Worm (Caenorhabditis elegans) whole organism, young adult: ENCODE measurements around the gene nlp-71.

Experiments
- B0336.3 ChIP-seq: fragments of 200-800 bp; sonication (Bioruptor generic); IDR thresholded peaks from 2 replicates; pipeline ENCODE4 v1.3.6; 2022; ENCODE audit warnings: missing genetic modification characterization, missing compliant biosample characterization
- C17E4.6 ChIP-seq: fragments of 200-800 bp; sonication (Bioruptor generic); IDR thresholded peaks from 2 replicates; pipeline ENCODE4 v1.3.6; 2022; ENCODE audit warnings: missing genetic modification reagents, missing genetic modification characterization, missing compliant biosample characterization
- D2030.7 ChIP-seq: fragments of 200-800 bp; sonication (Bioruptor generic); IDR thresholded peaks from 2 replicates; pipeline ENCODE4 v1.3.6; 2022; ENCODE audit warnings: missing genetic modification reagents, missing genetic modification characterization, missing compliant biosample characterization
- F39B2.1 ChIP-seq: fragments of 200-800 bp; sonication (Bioruptor generic); IDR thresholded peaks from 2 replicates; pipeline ENCODE4 v1.3.6; 2022; ENCODE audit warnings: missing genetic modification reagents, missing genetic modification characterization, missing compliant biosample characterization
- F57C9.4 ChIP-seq: sonication (generic microtip); optimal IDR thresholded peaks from 2 replicates; lab custom pipeline; 2017; ENCODE audit warnings: mild to moderate bottlenecking, missing genetic modification characterization, missing compliant biosample characterization
- Y67H2A.10 ChIP-seq: fragments of 200-800 bp; sonication (Bioruptor generic); conservative IDR thresholded peaks from 2 replicates; pipeline ENCODE4 v1.3.6; 2022; ENCODE audit warnings: missing genetic modification reagents, missing genetic modification characterization, missing compliant biosample characterization
- ZK185.1 ChIP-seq: sonication (generic microtip); optimal IDR thresholded peaks from 2 replicates; lab custom pipeline; 2016; ENCODE audit warnings: mild to moderate bottlenecking, missing genetic modification characterization, missing compliant biosample characterization; ENCODE audit not compliant: poor library complexity, severe bottlenecking
- aptf-3 ChIP-seq: fragments of 200-800 bp; sonication (Bioruptor generic); IDR thresholded peaks from 2 replicates; pipeline ENCODE4 v1.3.6; 2022; ENCODE audit warnings: missing genetic modification characterization, missing compliant biosample characterization
- attf-3 ChIP-seq: fragments of 200-800 bp; sonication (Bioruptor generic); conservative IDR thresholded peaks from 2 replicates; pipeline ENCODE4 v1.3.6; 2022; ENCODE audit warnings: missing genetic modification reagents, missing genetic modification characterization, missing compliant biosample characterization
- attf-5 ChIP-seq: fragments of 200-800 bp; sonication (Bioruptor generic); optimal IDR thresholded peaks from 2 replicates; lab custom pipeline; 2018; ENCODE audit warnings: mild to moderate bottlenecking, missing genetic modification characterization, missing compliant biosample characterization
- attf-6 ChIP-seq: fragments of 200-800 bp; sonication (Bioruptor generic); IDR thresholded peaks from 2 replicates; pipeline ENCODE4 v1.3.6; 2022; ENCODE audit warnings: missing genetic modification reagents, missing genetic modification characterization, missing compliant biosample characterization
- bed-1 ChIP-seq: fragments of 200-800 bp; sonication (Bioruptor generic); IDR thresholded peaks from 2 replicates; pipeline ENCODE4 v1.3.6; 2022; ENCODE audit warnings: missing genetic modification reagents, missing genetic modification characterization, missing compliant biosample characterization
- cebp-1 ChIP-seq, 2 experiments: fragments of 200-800 bp in 1 of 2; sonication (Bioruptor generic) in 1 of 2; sonication (generic microtip) in 1 of 2; IDR thresholded peaks in 1 of 2; optimal IDR thresholded peaks in 1 of 2; 2 replicates each; pipeline versions ENCODE4 v1.3.6 to Lab custom; 2017 to 2022; ENCODE audit warnings: missing compliant biosample characterization in 2 of 2, missing genetic modification characterization in 2 of 2, mild to moderate bottlenecking in 1 of 2, missing genetic modification reagents in 1 of 2, moderate library complexity in 1 of 2
- cebp-2 ChIP-seq: fragments of 200-800 bp; sonication (Bioruptor generic); IDR thresholded peaks from 2 replicates; pipeline ENCODE4 v1.3.6; 2022; ENCODE audit warnings: missing genetic modification characterization, missing compliant biosample characterization
- egrh-3 ChIP-seq: fragments of 200-800 bp; sonication (Bioruptor generic); IDR thresholded peaks from 2 replicates; pipeline ENCODE4 v1.3.6; 2022; ENCODE audit warnings: missing genetic modification reagents, missing genetic modification characterization, missing compliant biosample characterization
- hlh-26 ChIP-seq: fragments of 200-800 bp; sonication (Bioruptor generic); conservative IDR thresholded peaks from 2 replicates; pipeline ENCODE4 v1.3.6; 2022; ENCODE audit warnings: missing genetic modification reagents, missing genetic modification characterization, missing compliant biosample characterization
- hrde-1 ChIP-seq: sonication (generic microtip); optimal IDR thresholded peaks from 2 replicates; lab custom pipeline; 2016; ENCODE audit warnings: missing genetic modification characterization, mild to moderate bottlenecking, missing compliant biosample characterization, moderate library complexity, missing genotype, missing genetic modification reagents, borderline replicate concordance
- lin-40 ChIP-seq: sonication (generic microtip); optimal IDR thresholded peaks from 2 replicates; lab custom pipeline; 2016; ENCODE audit warnings: missing genetic modification characterization, mild to moderate bottlenecking, missing compliant biosample characterization, missing genotype, missing genetic modification reagents
- madf-6 ChIP-seq: fragments of 200-800 bp; sonication (Bioruptor generic); IDR thresholded peaks from 2 replicates; pipeline ENCODE4 v1.3.6; 2022; ENCODE audit warnings: missing genetic modification reagents, missing genetic modification characterization, missing compliant biosample characterization
- nfya-2 ChIP-seq: fragments of 200-800 bp; sonication (Bioruptor generic); IDR thresholded peaks from 2 replicates; pipeline ENCODE4 v1.3.6; 2022; ENCODE audit warnings: missing genetic modification reagents, missing genetic modification characterization, missing compliant biosample characterization
- nfyb-1 ChIP-seq: fragments of 200-800 bp; sonication (Bioruptor generic); IDR thresholded peaks from 2 replicates; pipeline ENCODE4 v1.3.6; 2022; ENCODE audit warnings: missing genetic modification reagents, missing genetic modification characterization, missing compliant biosample characterization
- nhr-27 ChIP-seq: fragments of 200-800 bp; sonication (Bioruptor generic); optimal IDR thresholded peaks from 2 replicates; lab custom pipeline; 2018; ENCODE audit warnings: mild to moderate bottlenecking, missing genetic modification characterization, moderate library complexity, missing compliant biosample characterization
- pha-4 ChIP-seq: fragments of 150-350 bp; sonication (generic microtip); optimal IDR thresholded peaks from 2 replicates; lab custom pipeline; 2014; ENCODE audit warnings: missing biosample characterization, missing genetic modification reagents, missing genetic modification characterization
- rec-8 ChIP-seq, 2 experiments: sonication (generic microtip); optimal IDR thresholded peaks; 2 replicates each; lab custom pipeline; 2016; ENCODE audit warnings: mild to moderate bottlenecking in 2 of 2, missing genetic modification characterization in 2 of 2, missing genetic modification reagents in 2 of 2, missing genotype in 2 of 2, missing biosample characterization in 1 of 2, missing compliant biosample characterization in 1 of 2, moderate library complexity in 1 of 2
- rpc-1 ChIP-seq, 2 experiments: fragments of 150-350 bp in 1 of 2; sonication (generic microtip) in 1 of 2; optimal IDR thresholded peaks; 2 replicates each; lab custom pipeline; 2014 to 2018; ENCODE audit warnings: missing biosample characterization in 1 of 2, missing genetic modification characterization in 1 of 2, missing genetic modification reagents in 1 of 2, missing genotype in 1 of 2
- sea-2 ChIP-seq: fragments of 200-800 bp; sonication (Bioruptor generic); IDR thresholded peaks from 2 replicates; pipeline ENCODE4 v1.3.6; 2022; ENCODE audit warnings: missing genetic modification characterization, missing compliant biosample characterization
- somi-1 ChIP-seq: fragments of 200-800 bp; sonication (Bioruptor generic); optimal IDR thresholded peaks from 2 replicates; lab custom pipeline; 2018; ENCODE audit warnings: mild to moderate bottlenecking, missing genetic modification characterization, missing compliant biosample characterization
- tbx-9 ChIP-seq: sonication (generic microtip); optimal IDR thresholded peaks from 2 replicates; lab custom pipeline; 2016; ENCODE audit warnings: borderline replicate concordance, missing genetic modification characterization, inconsistent platforms, missing compliant biosample characterization
- tlf-1 ChIP-seq: fragments of 200-800 bp; sonication (Bioruptor generic); optimal IDR thresholded peaks from 2 replicates; lab custom pipeline; 2018; ENCODE audit warnings: mild to moderate bottlenecking, missing genetic modification characterization, missing compliant biosample characterization
- zfh-2 ChIP-seq: fragments of 200-800 bp; sonication (Bioruptor generic); conservative IDR thresholded peaks from 2 replicates; pipeline ENCODE4 v1.3.6; 2022; ENCODE audit warnings: missing genetic modification reagents, missing genetic modification characterization, missing compliant biosample characterization
- ztf-22 ChIP-seq: fragments of 200-800 bp; sonication (Bioruptor generic); optimal IDR thresholded peaks from 2 replicates; lab custom pipeline; 2018; ENCODE audit warnings: mild to moderate bottlenecking, missing genetic modification characterization, moderate library complexity, missing compliant biosample characterization

nlp-71 gene

ce11 chrIV:6383970-6384369 is 29.4 kb downstream of the nlp-71 start, which contains the start of gene shl-1:
Gene shl-1, minus strand, starts transcription at chrIV:6384070.
- TF ChIP-seq hrde-1 (tag; lab: Kevin White, UChicago), result no peak
- no peak for TF ChIP-seq cebp-2 (GFP tag; lab: Robert Waterston, UW)
- TF ChIP-seq sea-2 (GFP tag; lab: Robert Waterston, UW), result no peak
- TF ChIP-seq madf-6, result no peak
- no peak for TF ChIP-seq somi-1
- no peak for TF ChIP-seq nfyb-1 (GFP tag; lab: Robert Waterston, UW)
- no peak for TF ChIP-seq nfya-2 (GFP tag; lab: Robert Waterston, UW)
- no peak for TF ChIP-seq pha-4 (tag; lab: Kevin White, UChicago)
- TF ChIP-seq B0336.3, result no peak
- TF ChIP-seq zfh-2, result no peak
- no peak for TF ChIP-seq D2030.7 (GFP tag; lab: Robert Waterston, UW)
- TF ChIP-seq attf-3 (GFP tag; lab: Robert Waterston, UW), result no peak
- TF ChIP-seq rpc-1 (optimal IDR thresholded peaks at IDR 0.05; lab: Kevin White, UChicago), result no peak
- no peak for TF ChIP-seq rpc-1 (tag; optimal IDR thresholded peaks at IDR 0.05; lab: Kevin White, UChicago)
- TF ChIP-seq nhr-27 (tag; lab: Kevin White, UChicago), result no peak
- TF ChIP-seq tbx-9 (tag; lab: Kevin White, UChicago), result no peak

- no peak for TF ChIP-seq somi-1
- TF ChIP-seq cebp-2 (GFP tag; lab: Robert Waterston, UW), result no peak
- TF ChIP-seq attf-3 (GFP tag; lab: Robert Waterston, UW), result no peak
- no peak for TF ChIP-seq nfyb-1 (GFP tag; lab: Robert Waterston, UW)
- TF ChIP-seq rpc-1 (optimal IDR thresholded peaks at IDR 0.05; lab: Kevin White, UChicago), result no peak
- no peak for TF ChIP-seq rpc-1 (tag; optimal IDR thresholded peaks at IDR 0.05; lab: Kevin White, UChicago)
- TF ChIP-seq ztf-22, result no peak
- no peak for TF ChIP-seq hlh-26 (GFP tag; lab: Robert Waterston, UW)
- TF ChIP-seq F57C9.4 (tag; lab: Kevin White, UChicago), result no peak
- TF ChIP-seq aptf-3 (GFP tag; lab: Robert Waterston, UW), result no peak
- no peak for TF ChIP-seq attf-6 (GFP tag; lab: Robert Waterston, UW)
- no peak for TF ChIP-seq rec-8 (tag; optimal IDR thresholded peaks at IDR 0.05; lab: Kevin White, UChicago)
- no peak for TF ChIP-seq zfh-2
- no peak for TF ChIP-seq tlf-1 (GFP tag; lab: Kevin White, UChicago)
- no peak for TF ChIP-seq ZK185.1
- TF ChIP-seq sea-2 (GFP tag; lab: Robert Waterston, UW), result no peak
- no peak for TF ChIP-seq bed-1 (GFP tag; lab: Robert Waterston, UW)
- TF ChIP-seq, all 124 proteins: peak for 0
Measured at ce11 chrIV:6378398-6378797, 35.0 kb downstream of the nlp-71 start.

ce11 chrIV:6377335-6378069 is 35.9 kb downstream of the nlp-71 start:
- TF ChIP-seq F39B2.1 (GFP tag; lab: Robert Waterston, UW), result no peak
- no peak for TF ChIP-seq C17E4.6 (GFP tag; lab: Robert Waterston, UW)
- TF ChIP-seq attf-5 (GFP tag; lab: Kevin White, UChicago), result no peak
- no peak for TF ChIP-seq Y67H2A.10
- no peak for TF ChIP-seq cebp-1 (GFP tag; IDR thresholded peaks at IDR 0.05; lab: Robert Waterston, UW)
- no peak for TF ChIP-seq cebp-1 (tag; optimal IDR thresholded peaks at IDR 0.05; lab: Kevin White, UChicago)
- TF ChIP-seq egrh-3 (GFP tag; lab: Robert Waterston, UW), result peak; percentile 61; the same call in 1 of the 2 replicates
- no peak for TF ChIP-seq lin-40 (tag; lab: Kevin White, UChicago)
- no peak for TF ChIP-seq hlh-26 (GFP tag; lab: Robert Waterston, UW)
- peak; percentile 88 for TF ChIP-seq zfh-2
